Worm (Caenorhabditis elegans) whole organism, mixed stage, embryonic: ENCODE data around the gene Y37D8A.4.
A peak's percentile ranks its signal among the peaks of the same experiment; 100 is the strongest.

ENCODE experiments used
- M03D4.4 ChIP-seq: sonication (generic microtip); optimal IDR thresholded peaks from 2 replicates; lab custom pipeline; 2017; ENCODE audit warnings: mild to moderate bottlenecking, missing genetic modification characterization, missing compliant biosample characterization
- bed-3 ChIP-seq: fragments of 200-800 bp; sonication (Bioruptor generic); optimal IDR thresholded peaks from 3 replicates; lab custom pipeline; 2018; ENCODE audit warnings: mild to moderate bottlenecking, missing genetic modification characterization, moderate library complexity, missing compliant biosample characterization
- blmp-1 ChIP-seq: fragments of 150-350 bp; optimal IDR thresholded peaks from 2 replicates; lab custom pipeline; 2014; ENCODE audit warnings: missing biosample characterization, missing genetic modification characterization
- ceh-39 ChIP-seq: fragments of 150-350 bp; optimal IDR thresholded peaks from 2 replicates; lab custom pipeline; 2014; ENCODE audit warnings: missing biosample characterization, missing genetic modification characterization
- ceh-43 ChIP-seq: fragments of 200-800 bp; sonication (Bioruptor generic); optimal IDR thresholded peaks from 2 replicates; lab custom pipeline; 2018; ENCODE audit warnings: mild to moderate bottlenecking, missing genetic modification characterization, moderate library complexity, missing compliant biosample characterization
- ceh-83 ChIP-seq: fragments of 200-800 bp; sonication (Bioruptor generic); optimal IDR thresholded peaks from 2 replicates; lab custom pipeline; 2018; ENCODE audit warnings: mild to moderate bottlenecking, missing genetic modification characterization, missing compliant biosample characterization
- ces-1 ChIP-seq: fragments of 150-350 bp; optimal IDR thresholded peaks from 2 replicates; lab custom pipeline; 2014; ENCODE audit warnings: missing biosample characterization, missing genetic modification reagents, missing genetic modification characterization
- cnd-1 ChIP-seq: fragments of 200-800 bp; sonication (Bioruptor generic); optimal IDR thresholded peaks from 2 replicates; lab custom pipeline; 2018; ENCODE audit warnings: mild to moderate bottlenecking, missing genetic modification characterization, missing compliant biosample characterization
- drap-1 ChIP-seq: fragments of 200-800 bp; sonication (Bioruptor generic); optimal IDR thresholded peaks from 3 replicates; lab custom pipeline; 2018; ENCODE audit warnings: mild to moderate bottlenecking, missing genetic modification characterization, missing compliant biosample characterization
- elt-1 ChIP-seq: sonication (generic microtip); optimal IDR thresholded peaks from 2 replicates; lab custom pipeline; 2017; ENCODE audit warnings: missing genetic modification characterization, mild to moderate bottlenecking, missing compliant biosample characterization, antibody characterized with exemption, moderate library complexity, borderline replicate concordance; ENCODE audit not compliant: insufficient read depth
- elt-3 ChIP-seq: fragments of 150-350 bp; optimal IDR thresholded peaks from 2 replicates; lab custom pipeline; 2014; ENCODE audit warnings: missing biosample characterization, missing genetic modification characterization
- flh-1 ChIP-seq: fragments of 200-800 bp; sonication (Bioruptor generic); optimal IDR thresholded peaks from 2 replicates; lab custom pipeline; 2018; ENCODE audit warnings: mild to moderate bottlenecking, missing genetic modification characterization, moderate library complexity, missing compliant biosample characterization
- ham-2 ChIP-seq: fragments of 200-800 bp; sonication (Bioruptor generic); optimal IDR thresholded peaks from 2 replicates; lab custom pipeline; 2018; ENCODE audit warnings: mild to moderate bottlenecking, missing genetic modification characterization, missing compliant biosample characterization
- lin-13 ChIP-seq: fragments of 150-350 bp; optimal IDR thresholded peaks from 2 replicates; lab custom pipeline; 2014; ENCODE audit warnings: missing biosample characterization, missing genetic modification characterization
- mab-5 ChIP-seq: fragments of 150-350 bp; optimal IDR thresholded peaks from 2 replicates; lab custom pipeline; 2014; ENCODE audit warnings: missing biosample characterization, missing genetic modification characterization
- mep-1 ChIP-seq: fragments of 150-350 bp; optimal IDR thresholded peaks from 2 replicates; lab custom pipeline; 2017; ENCODE audit warnings: missing biosample characterization, missing genetic modification reagents, missing genetic modification characterization, inconsistent platforms
- mls-2 ChIP-seq: sonication (generic microtip); optimal IDR thresholded peaks from 2 replicates; lab custom pipeline; 2016; ENCODE audit warnings: mild to moderate bottlenecking, missing genetic modification characterization, moderate library complexity, missing compliant biosample characterization
- nhr-12 ChIP-seq: fragments of 150-350 bp; optimal IDR thresholded peaks from 2 replicates; lab custom pipeline; 2014; ENCODE audit warnings: missing biosample characterization, missing genetic modification characterization
- nhr-2 ChIP-seq: fragments of 150-350 bp; optimal IDR thresholded peaks from 2 replicates; lab custom pipeline; 2014; ENCODE audit warnings: missing biosample characterization, missing genetic modification characterization
- nhr-237 ChIP-seq: fragments of 150-350 bp; optimal IDR thresholded peaks from 2 replicates; lab custom pipeline; 2014; ENCODE audit warnings: missing biosample characterization, missing genetic modification characterization
- nhr-28 ChIP-seq: fragments of 150-350 bp; optimal IDR thresholded peaks from 2 replicates; lab custom pipeline; 2014; ENCODE audit warnings: missing biosample characterization, missing genetic modification characterization
- nhr-76 ChIP-seq: sonication (generic microtip); optimal IDR thresholded peaks from 2 replicates; lab custom pipeline; 2017; ENCODE audit warnings: missing biosample characterization, missing genetic modification characterization
- pha-4 ChIP-seq: fragments of 150-350 bp; optimal IDR thresholded peaks from 2 replicates; lab custom pipeline; 2018; ENCODE audit warnings: missing biosample characterization, missing genetic modification reagents, missing genetic modification characterization
- snpc-4 ChIP-seq: fragments of 150-350 bp; optimal IDR thresholded peaks from 2 replicates; lab custom pipeline; 2014; ENCODE audit warnings: missing biosample characterization, missing genetic modification characterization
- sptf-1 ChIP-seq: sonication (generic microtip); optimal IDR thresholded peaks from 2 replicates; lab custom pipeline; 2017; ENCODE audit warnings: mild to moderate bottlenecking, missing genetic modification characterization, moderate library complexity, missing compliant biosample characterization
- tbx-8 ChIP-seq: fragments of 200-800 bp; sonication (Bioruptor generic); optimal IDR thresholded peaks from 2 replicates; lab custom pipeline; 2018; ENCODE audit warnings: mild to moderate bottlenecking, missing genetic modification characterization, moderate library complexity, missing compliant biosample characterization
- unc-39 ChIP-seq: fragments of 150-350 bp; optimal IDR thresholded peaks from 2 replicates; lab custom pipeline; 2014; ENCODE audit warnings: missing biosample characterization, missing genetic modification characterization
- unc-62 ChIP-seq: fragments of 150-350 bp; optimal IDR thresholded peaks from 2 replicates; lab custom pipeline; 2014; ENCODE audit warnings: missing biosample characterization, missing genetic modification reagents, missing genetic modification characterization
- ztf-11 ChIP-seq: fragments of 150-350 bp; optimal IDR thresholded peaks from 2 replicates; lab custom pipeline; 2014; ENCODE audit warnings: missing biosample characterization, missing genetic modification characterization

Y37D8A.4 gene

DNA sequence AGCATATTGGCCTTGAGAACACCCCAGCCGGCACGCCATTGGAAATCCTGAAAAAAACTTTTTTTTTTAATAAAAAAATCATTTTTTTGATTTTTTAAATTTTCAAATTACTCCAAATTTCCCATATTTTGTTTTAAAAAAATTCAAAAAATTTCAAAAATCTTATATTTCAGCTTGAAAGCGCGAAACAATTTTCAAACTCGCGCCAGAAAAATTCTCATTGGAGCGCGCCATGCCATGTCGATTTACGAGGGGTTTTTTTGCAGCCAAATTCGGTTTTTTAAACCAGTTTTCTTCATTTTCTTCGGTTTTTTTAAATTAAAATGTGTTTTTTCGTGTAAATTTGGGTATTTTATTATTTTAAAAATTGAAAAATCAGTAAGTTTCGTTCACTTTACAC is 19.6 kb downstream of the Y37D8A.4 start:
- no peak for TF ChIP-seq ceh-83 (GFP tag; lab: Kevin White, UChicago)
- no peak for TF ChIP-seq pha-4 (tag; lab: Kevin White, UChicago)
- no peak for TF ChIP-seq elt-1 (tag; lab: Kevin White, UChicago)
- no peak for TF ChIP-seq unc-62
- TF ChIP-seq sptf-1 (tag; lab: Kevin White, UChicago), result no peak
- no peak for TF ChIP-seq elt-3 (tag; lab: Kevin White, UChicago)
- no peak for TF ChIP-seq M03D4.4 (tag; lab: Kevin White, UChicago)
- no peak for TF ChIP-seq ham-2 (GFP tag; lab: Kevin White, UChicago)

DNA sequence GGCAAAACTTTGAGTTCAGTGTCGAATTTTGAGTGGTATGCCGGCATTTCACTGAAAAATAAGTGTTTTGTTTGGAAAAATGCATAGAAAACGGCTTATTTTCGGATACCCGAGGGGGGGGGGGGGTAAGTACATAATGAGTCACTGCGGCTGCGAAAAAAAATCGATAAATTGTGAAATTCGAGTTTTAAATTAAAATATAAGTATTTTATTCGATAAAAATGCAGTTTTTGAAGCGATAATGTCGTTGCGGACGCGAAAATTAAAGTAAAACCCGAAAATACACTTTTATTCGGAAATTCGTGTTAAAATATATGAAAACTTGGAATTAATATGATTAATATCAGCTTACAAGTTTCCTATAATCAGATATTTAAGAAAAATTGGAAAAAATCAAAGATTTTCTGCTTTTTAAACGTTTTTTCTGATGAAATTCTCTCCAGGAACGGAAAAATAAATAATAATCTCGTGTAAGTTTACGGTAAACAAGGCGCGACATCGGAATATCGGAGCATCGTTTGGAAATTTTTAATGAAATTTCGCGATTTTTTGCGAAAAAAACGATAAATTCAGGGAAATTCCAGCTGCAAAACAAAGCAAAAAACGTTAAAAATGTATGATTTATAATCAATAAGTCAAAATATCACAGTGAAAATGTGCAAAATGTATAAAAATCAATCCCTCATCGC is 20.6 kb downstream of the Y37D8A.4 start, which contains the start of gene arx-5:
Gene arx-5, minus strand, starts transcription at position 51 of the 689 bp plus-strand sequence.
- no peak for TF ChIP-seq mab-5 (tag; lab: Kevin White, UChicago)
- peak; percentile 88 for TF ChIP-seq ces-1
- TF ChIP-seq, all 35 proteins: peak for 1

DNA sequence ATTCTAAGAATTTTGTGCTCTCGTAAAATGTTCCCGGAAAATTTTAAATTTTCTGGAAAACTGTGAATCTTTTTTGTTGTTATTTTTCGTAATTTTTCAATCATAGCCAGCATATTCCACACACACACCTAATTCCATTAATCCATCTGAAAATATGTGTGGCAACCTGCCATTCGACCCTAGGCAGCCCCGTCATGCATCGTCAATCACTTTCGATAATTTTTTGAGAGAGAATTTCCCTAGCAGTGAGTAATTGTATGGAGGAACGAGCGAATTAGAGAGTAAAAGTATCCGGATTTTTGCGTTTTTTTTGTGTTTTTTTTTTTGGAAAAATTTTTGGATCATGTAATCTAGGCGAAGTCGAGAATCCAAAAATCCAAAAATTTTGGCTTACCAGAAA is 25.6 kb downstream of the Y37D8A.4 start, which contains the start of gene BE10.4:
Gene BE10.4, plus strand, starts transcription at position 301 of the 400 bp plus-strand sequence.
- TF ChIP-seq ceh-39 (no peak), drap-1 (no peak), ceh-43 (no peak), tbx-8 (GFP tag; lab: Kevin White, UChicago) (no peak), mep-1 (tag; lab: Kevin White, UChicago) (no peak)

DNA sequence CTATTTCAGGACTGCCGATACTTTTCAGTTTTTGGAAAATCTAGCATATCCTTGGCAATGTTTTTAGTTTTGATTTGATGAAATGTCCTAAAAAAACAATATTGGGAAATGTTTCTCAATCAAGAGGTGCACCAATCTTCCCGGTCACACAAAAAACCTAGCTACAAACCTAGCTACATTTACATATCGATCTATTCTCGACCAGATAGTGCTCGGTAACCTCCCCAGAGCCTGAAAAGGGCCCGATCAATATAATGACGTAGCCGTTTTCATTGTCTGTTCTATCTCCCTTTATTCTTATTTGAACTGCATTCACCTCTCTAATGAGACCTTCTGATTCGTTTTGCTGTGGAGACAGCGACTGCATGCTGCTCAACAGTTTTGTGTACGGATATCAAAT is 31.0 kb downstream of the Y37D8A.4 start, which contains the start of gene BE10.3:
Gene BE10.3, plus strand, starts transcription at position 301 of the 400 bp plus-strand sequence.
- TF ChIP-seq blmp-1 (tag; lab: Kevin White, UChicago) (no peak), flh-1 (GFP tag; lab: Kevin White, UChicago) (no peak)

DNA sequence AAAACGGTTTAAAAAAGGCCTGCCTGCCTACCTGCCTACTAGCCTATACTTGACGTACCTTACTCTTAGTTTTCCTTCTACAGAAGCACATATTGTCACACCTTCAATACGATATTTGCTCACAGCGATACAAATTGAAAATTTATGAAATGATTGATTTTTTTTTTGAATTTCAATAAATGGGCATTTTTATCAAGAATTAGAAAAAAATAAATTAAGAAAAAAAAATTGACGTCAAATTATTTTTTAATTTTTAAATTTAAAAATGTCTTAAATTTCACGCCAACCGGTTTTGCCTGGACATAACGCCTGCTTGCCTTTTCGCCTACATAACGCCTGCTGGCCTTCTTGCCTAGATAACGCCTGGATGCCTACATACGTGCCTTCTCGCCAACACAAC is 32.1 kb downstream of the Y37D8A.4 start, which contains the start of gene BE10.5:
Gene BE10.5, minus strand, starts transcription at position 101 of the 400 bp plus-strand sequence.
- TF ChIP-seq M03D4.4 (tag; lab: Kevin White, UChicago) (no peak), snpc-4 (no peak), bed-3 (no peak), mls-2 (tag; lab: Kevin White, UChicago) (no peak), blmp-1 (tag; lab: Kevin White, UChicago) (no peak), nhr-76 (no peak), nhr-237 (no peak), nhr-12 (tag; lab: Kevin White, UChicago) (no peak), ztf-11 (tag; lab: Kevin White, UChicago) (no peak)

DNA sequence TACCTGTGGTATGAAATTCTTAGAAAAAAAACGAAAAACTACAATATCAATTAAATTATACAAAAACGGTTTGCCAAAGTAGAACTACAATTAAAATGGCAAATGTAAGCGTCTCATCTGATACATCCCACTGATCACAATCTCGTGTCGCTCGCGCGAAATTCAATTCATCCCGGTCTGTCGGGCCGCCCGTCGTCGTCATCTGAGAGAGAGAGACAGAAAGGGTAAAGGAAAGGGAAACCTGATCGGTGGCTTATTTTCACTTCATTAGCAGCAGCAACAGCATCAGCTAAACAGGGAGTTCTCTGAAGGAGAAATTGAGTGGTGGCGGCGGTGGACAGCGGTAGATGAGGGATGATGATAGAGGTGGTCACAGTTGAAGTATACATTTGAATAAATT is 38.2 kb downstream of the Y37D8A.4 start:
- no peak for TF ChIP-seq bed-3
- TF ChIP-seq unc-39 (tag; lab: Kevin White, UChicago), result no peak
- TF ChIP-seq nhr-12 (tag; lab: Kevin White, UChicago), result no peak
- TF ChIP-seq elt-1 (tag; lab: Kevin White, UChicago), result peak; percentile 70
- TF ChIP-seq blmp-1 (tag; lab: Kevin White, UChicago), result peak; percentile 96
- no peak for TF ChIP-seq M03D4.4 (tag; lab: Kevin White, UChicago)
- no peak for TF ChIP-seq cnd-1 (tag; lab: Kevin White, UChicago)
- no peak for TF ChIP-seq nhr-28
- TF ChIP-seq nhr-76, result no peak
- TF ChIP-seq tbx-8 (GFP tag; lab: Kevin White, UChicago), result no peak
- TF ChIP-seq ceh-43, result no peak
- no peak for TF ChIP-seq snpc-4
- peak; percentile 95 for TF ChIP-seq ham-2 (GFP tag; lab: Kevin White, UChicago)
- no peak for TF ChIP-seq lin-13 (tag; lab: Kevin White, UChicago)
- no peak for TF ChIP-seq nhr-2 (tag; lab: Kevin White, UChicago)
- TF ChIP-seq sptf-1 (tag; lab: Kevin White, UChicago), result no peak
- TF ChIP-seq flh-1 (GFP tag; lab: Kevin White, UChicago), result no peak
- no peak for TF ChIP-seq ces-1
- TF ChIP-seq drap-1, result no peak
- no peak for TF ChIP-seq pha-4 (tag; lab: Kevin White, UChicago)
- no peak for TF ChIP-seq nhr-237
